Worm (Caenorhabditis elegans) whole organism, L3 larva: ENCODE data around the gene wdr-37.

Experiments used
- R02D3.7 ChIP-seq: fragments of 150-350 bp; optimal IDR thresholded peaks from 2 replicates; lab custom pipeline; 2014; ENCODE audit warnings: missing biosample characterization, missing genetic modification characterization
- ZK546.5 ChIP-seq: sonication (generic microtip); optimal IDR thresholded peaks from 2 replicates; lab custom pipeline; 2017; ENCODE audit warnings: missing biosample characterization, missing genetic modification characterization
- ama-1 ChIP-seq: fragments of 150-350 bp; optimal IDR thresholded peaks from 2 replicates; lab custom pipeline; 2018
- ceh-28 ChIP-seq: fragments of 150-350 bp; optimal IDR thresholded peaks from 2 replicates; lab custom pipeline; 2014; ENCODE audit warnings: missing biosample characterization, missing genetic modification reagents, missing genetic modification characterization
- ceh-82 ChIP-seq: fragments of 150-350 bp; optimal IDR thresholded peaks from 2 replicates; lab custom pipeline; 2014; ENCODE audit warnings: missing biosample characterization, missing genetic modification characterization
- ceh-9 ChIP-seq: sonication (generic microtip); optimal IDR thresholded peaks from 2 replicates; lab custom pipeline; 2018; ENCODE audit warnings: missing biosample characterization, missing genetic modification characterization
- daf-12 ChIP-seq: fragments of 150-350 bp; optimal IDR thresholded peaks from 2 replicates; lab custom pipeline; 2014; ENCODE audit warnings: missing biosample characterization, missing genetic modification reagents, missing genetic modification characterization
- egl-27 ChIP-seq: sonication (generic microtip); optimal IDR thresholded peaks from 4 replicates; lab custom pipeline; 2017; ENCODE audit warnings: missing biosample characterization, missing genetic modification reagents, missing genetic modification characterization
- egl-5 ChIP-seq: fragments of 150-350 bp; optimal IDR thresholded peaks from 2 replicates; lab custom pipeline; 2017; ENCODE audit warnings: missing biosample characterization, missing genetic modification reagents, missing genetic modification characterization, inconsistent platforms
- elt-1 ChIP-seq: fragments of 150-350 bp; optimal IDR thresholded peaks from 2 replicates; lab custom pipeline; 2014; ENCODE audit warnings: missing biosample characterization, missing genetic modification characterization
- elt-2 ChIP-seq: sonication (generic microtip); optimal IDR thresholded peaks from 2 replicates; lab custom pipeline; 2016; ENCODE audit warnings: missing genetic modification reagents, mild to moderate bottlenecking, missing genetic modification characterization, missing compliant biosample characterization
- elt-3 ChIP-seq, 3 experiments: fragments of 150-350 bp in 1 of 3; sonication (generic microtip) in 2 of 3; optimal IDR thresholded peaks; 2 replicates in 2 of 3; 4 replicates in 1 of 3; lab custom pipeline; 2014 to 2017; ENCODE audit warnings: missing biosample characterization in 3 of 3, missing genetic modification characterization in 3 of 3
- hmg-11 ChIP-seq: sonication (generic microtip); optimal IDR thresholded peaks from 2 replicates; lab custom pipeline; 2016; ENCODE audit warnings: missing genetic modification characterization, missing compliant biosample characterization
- lin-15B ChIP-seq: fragments of 150-350 bp; optimal IDR thresholded peaks from 2 replicates; lab custom pipeline; 2014; ENCODE audit warnings: missing biosample characterization, missing genetic modification characterization
- lin-39 ChIP-seq: fragments of 150-350 bp; optimal IDR thresholded peaks from 2 replicates; lab custom pipeline; 2018; ENCODE audit warnings: missing biosample characterization, missing genetic modification reagents, missing genetic modification characterization
- lsy-12 ChIP-seq: sonication (generic microtip); optimal IDR thresholded peaks from 2 replicates; lab custom pipeline; 2016; ENCODE audit warnings: mild to moderate bottlenecking, missing genetic modification characterization, missing compliant biosample characterization
- mdl-1 ChIP-seq: fragments of 150-350 bp; optimal IDR thresholded peaks from 2 replicates; lab custom pipeline; 2014; ENCODE audit warnings: missing biosample characterization, missing genetic modification characterization
- mml-1 ChIP-seq: fragments of 150-350 bp; sonication (generic microtip); optimal IDR thresholded peaks from 3 replicates; lab custom pipeline; 2014; ENCODE audit warnings: missing biosample characterization, missing genetic modification characterization
- nfya-1 ChIP-seq: sonication (generic microtip); optimal IDR thresholded peaks from 2 replicates; lab custom pipeline; 2017; ENCODE audit warnings: missing genetic modification characterization, mild to moderate bottlenecking, missing compliant biosample characterization, antibody characterized with exemption, moderate library complexity; ENCODE audit not compliant: insufficient read depth
- nhr-11 ChIP-seq: fragments of 150-350 bp; optimal IDR thresholded peaks from 2 replicates; lab custom pipeline; 2014; ENCODE audit warnings: missing biosample characterization, missing genetic modification characterization
- nhr-23 ChIP-seq: fragments of 150-350 bp; optimal IDR thresholded peaks from 2 replicates; lab custom pipeline; 2014; ENCODE audit warnings: missing biosample characterization, missing genetic modification reagents, missing genetic modification characterization
- nhr-237 ChIP-seq: fragments of 150-350 bp; optimal IDR thresholded peaks from 2 replicates; lab custom pipeline; 2014; ENCODE audit warnings: missing biosample characterization, missing genetic modification characterization
- nhr-25 ChIP-seq: sonication (generic microtip); optimal IDR thresholded peaks from 2 replicates; lab custom pipeline; 2017; ENCODE audit warnings: missing biosample characterization, missing genetic modification characterization
- nhr-43 ChIP-seq: sonication (generic microtip); optimal IDR thresholded peaks from 2 replicates; lab custom pipeline; 2016; ENCODE audit warnings: mild to moderate bottlenecking, missing genetic modification characterization, missing compliant biosample characterization; ENCODE audit not compliant: poor library complexity, severe bottlenecking
- nhr-67 ChIP-seq: fragments of 150-350 bp; optimal IDR thresholded peaks from 2 replicates; lab custom pipeline; 2014; ENCODE audit warnings: missing biosample characterization, missing genetic modification characterization
- nhr-76 ChIP-seq: fragments of 150-350 bp; sonication (generic microtip); optimal IDR thresholded peaks from 5 replicates; lab custom pipeline; 2014; ENCODE audit warnings: missing biosample characterization, missing genetic modification characterization
- pha-4 ChIP-seq: fragments of 150-350 bp; optimal IDR thresholded peaks from 2 replicates; lab custom pipeline; 2014; ENCODE audit warnings: missing biosample characterization, missing genetic modification reagents, missing genetic modification characterization
- snpc-4 ChIP-seq: fragments of 150-350 bp; optimal IDR thresholded peaks from 2 replicates; lab custom pipeline; 2014; ENCODE audit warnings: missing biosample characterization, missing genetic modification characterization
- tbx-2 ChIP-seq: sonication (generic microtip); optimal IDR thresholded peaks from 2 replicates; lab custom pipeline; 2016; ENCODE audit warnings: mild to moderate bottlenecking, missing genetic modification characterization, missing compliant biosample characterization
- unc-39 ChIP-seq: sonication (generic microtip); optimal IDR thresholded peaks from 4 replicates; lab custom pipeline; 2017; ENCODE audit warnings: missing biosample characterization, missing genetic modification characterization
- unc-62 ChIP-seq: fragments of 150-350 bp; sonication (generic microtip); optimal IDR thresholded peaks from 4 replicates; lab custom pipeline; 2014; ENCODE audit warnings: missing biosample characterization, missing genetic modification reagents, missing genetic modification characterization
- zag-1 ChIP-seq: fragments of 150-350 bp; optimal IDR thresholded peaks from 2 replicates; lab custom pipeline; 2014; ENCODE audit warnings: missing biosample characterization, missing genetic modification characterization
- ztf-4 ChIP-seq: fragments of 150-350 bp; optimal IDR thresholded peaks from 2 replicates; lab custom pipeline; 2014; ENCODE audit warnings: missing biosample characterization, missing genetic modification characterization

wdr-37 gene

ce11 chrIII:5564799-5565198 lies 35.1 kb downstream of the wdr-37 start, which contains the start of gene mlc-3:
Gene mlc-3, plus strand, starts transcription at chrIII:5565025.
- TF ChIP-seq ztf-4 (tag; lab: Kevin White, UChicago) = no peak
- TF ChIP-seq unc-62 = no peak
- TF ChIP-seq, all 47 proteins: peak for 0

DNA sequence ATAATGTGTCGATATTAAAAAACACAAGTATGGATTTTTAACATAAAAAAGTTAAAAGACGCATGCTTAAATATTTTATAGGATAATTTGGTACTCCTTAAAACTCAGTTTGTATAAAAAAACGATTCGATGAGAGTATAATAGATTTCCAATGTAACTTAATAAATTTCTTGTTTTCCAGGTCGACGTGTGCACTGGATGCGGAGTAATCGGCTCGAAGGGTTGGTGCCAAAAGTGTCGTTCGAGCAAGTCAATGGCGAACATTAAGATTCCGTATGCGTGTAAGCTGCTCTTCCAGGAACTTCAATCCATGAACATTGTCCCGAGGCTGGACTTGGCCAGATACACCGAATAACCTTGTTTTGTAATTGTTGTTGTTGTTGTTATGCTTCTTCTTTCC lies 35.5 kb downstream of the wdr-37 start:
- TF ChIP-seq ceh-82 (tag; lab: Kevin White, UChicago) = no peak
- no peak for TF ChIP-seq ZK546.5 (tag; lab: Kevin White, UChicago)
- no peak for TF ChIP-seq nhr-25 (tag; lab: Kevin White, UChicago)
- no peak for TF ChIP-seq daf-12 (tag; lab: Kevin White, UChicago)
- no peak for TF ChIP-seq hmg-11 (tag; lab: Kevin White, UChicago)
- no peak for TF ChIP-seq nhr-76 (tag; lab: Kevin White, UChicago)
- no peak for TF ChIP-seq mdl-1 (tag; lab: Kevin White, UChicago)
- TF ChIP-seq unc-39 (tag; lab: Kevin White, UChicago) = no peak
- no peak for TF ChIP-seq mml-1 (tag; lab: Kevin White, UChicago)

ce11 chrIII:5563680-5564079 lies 36.2 kb downstream of the wdr-37 start:
- TF ChIP-seq elt-3 (tag; optimal IDR thresholded peaks at IDR 0.05; lab: Kevin White, UChicago) (no peak), nfya-1 (tag; lab: Kevin White, UChicago) (peak; percentile 23), ceh-28 (tag; lab: Kevin White, UChicago) (no peak)

ce11 chrIII:5557246-5557819 lies 42.5 kb downstream of the wdr-37 start, which contains the start of gene rpc-2:
Gene rpc-2, plus strand, starts transcription at chrIII:5557365.
- TF ChIP-seq ama-1 (lab: Kevin White, UChicago) (peak; percentile 64), elt-2 (tag; lab: Kevin White, UChicago) (peak; percentile 8), lin-15B (tag; lab: Kevin White, UChicago) (no peak)

DNA sequence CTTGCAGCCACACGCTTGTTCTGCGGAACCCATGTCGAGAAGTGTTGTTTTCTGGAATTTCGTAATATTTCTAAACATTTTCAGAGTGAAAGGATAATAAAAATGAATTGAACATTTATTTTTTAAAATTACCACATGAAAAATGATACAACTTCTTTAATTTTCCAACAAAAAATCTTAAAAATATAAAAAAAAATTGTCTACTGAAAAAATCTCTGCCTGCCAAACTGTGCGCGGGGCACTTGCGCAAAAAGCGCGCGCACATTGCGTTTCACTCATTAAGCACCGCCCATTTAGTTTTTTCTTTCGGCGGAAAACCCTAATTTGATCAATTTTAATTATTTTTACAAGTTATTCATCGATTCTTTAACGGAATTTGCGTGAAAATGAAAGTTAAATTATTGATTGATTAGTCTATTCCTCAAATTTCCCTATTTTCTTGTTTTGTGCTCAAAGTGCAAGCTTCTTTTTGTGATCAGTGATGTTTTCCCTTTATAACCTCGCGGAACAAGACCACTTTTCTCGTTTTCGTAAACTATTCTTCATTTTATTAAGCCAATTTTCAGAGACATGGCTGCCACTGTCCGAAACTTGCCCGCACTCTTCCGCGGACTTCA lies 44.9 kb downstream of the wdr-37 start, which contains the start of the genes nmad-1 and hach-1:
Gene nmad-1 (minus strand): TSS at position 51 of the 617 bp plus-strand sequence.
Gene hach-1 (plus strand): TSS at position 567 of the 617 bp plus-strand sequence.
- TF ChIP-seq ceh-28 (tag; lab: Kevin White, UChicago) = peak; percentile 60
- TF ChIP-seq elt-2 (tag; lab: Kevin White, UChicago) = peak; percentile 49
- TF ChIP-seq R02D3.7 (tag; lab: Kevin White, UChicago) = peak; percentile 63
- TF ChIP-seq nhr-23 = peak; percentile 77
- peak; percentile 70 for TF ChIP-seq lin-15B (tag; lab: Kevin White, UChicago)
- peak; percentile 63 for TF ChIP-seq lsy-12 (tag; lab: Kevin White, UChicago)
- peak; percentile 15 for TF ChIP-seq ceh-82 (tag; lab: Kevin White, UChicago)
- peak; percentile 64 for TF ChIP-seq nhr-67 (tag; lab: Kevin White, UChicago)
- no peak for TF ChIP-seq zag-1 (tag; lab: Kevin White, UChicago)
- TF ChIP-seq ceh-9 (tag; lab: Kevin White, UChicago) = no peak
- TF ChIP-seq egl-27 (tag; lab: Kevin White, UChicago) = no peak
- peak; percentile 94 for TF ChIP-seq hmg-11 (tag; lab: Kevin White, UChicago)
- peak; percentile 68 for TF ChIP-seq nfya-1 (tag; lab: Kevin White, UChicago)
- peak; percentile 60 for TF ChIP-seq pha-4 (tag; lab: Kevin White, UChicago)
- TF ChIP-seq snpc-4 = peak; percentile 63
- no peak for TF ChIP-seq nhr-237 (tag; lab: Kevin White, UChicago)
- peak; percentile 30 for TF ChIP-seq tbx-2 (tag; lab: Kevin White, UChicago)
- TF ChIP-seq nhr-43 (tag; lab: Kevin White, UChicago) = peak; percentile 94
- peak; percentile 59 for TF ChIP-seq lin-39 (tag; lab: Kevin White, UChicago)
- TF ChIP-seq nhr-11 (tag; lab: Kevin White, UChicago) = no peak
- TF ChIP-seq elt-1 (tag; lab: Kevin White, UChicago) = peak; percentile 16
- TF ChIP-seq ama-1 (lab: Kevin White, UChicago) = no peak
- TF ChIP-seq egl-5 (tag; lab: Kevin White, UChicago) = peak; percentile 67
